Worm (Caenorhabditis elegans) whole organism, L4 larva: ENCODE data around the gene srh-142.
A peak's percentile ranks its signal among the peaks of the same experiment; 100 is the strongest.

Source experiments
- F26F4.8 ChIP-seq: fragments of 200-800 bp; sonication (Bioruptor generic); conservative IDR thresholded peaks from 2 replicates; pipeline ENCODE4 v1.3.6; 2022; ENCODE audit warnings: missing genetic modification characterization, missing compliant biosample characterization
- F44E2.7 ChIP-seq: fragments of 200-800 bp; sonication (Bioruptor generic); IDR thresholded peaks from 2 replicates; pipeline ENCODE4 v2.1.2; 2022; ENCODE audit warnings: missing genetic modification characterization, missing compliant biosample characterization
- R02D3.7 ChIP-seq: fragments of 150-350 bp; sonication (generic microtip); optimal IDR thresholded peaks from 3 replicates; lab custom pipeline; 2014; ENCODE audit warnings: missing biosample characterization, missing genetic modification characterization
- Y48G9A.11 ChIP-seq: fragments of 200-800 bp; sonication (Bioruptor generic); IDR thresholded peaks from 2 replicates; pipeline ENCODE4 v1.3.6; 2022; ENCODE audit warnings: missing genetic modification reagents, missing genetic modification characterization, missing compliant biosample characterization
- Y5F2A.4 ChIP-seq: fragments of 200-800 bp; sonication (Bioruptor generic); optimal IDR thresholded peaks from 2 replicates; lab custom pipeline; 2018; ENCODE audit warnings: mild to moderate bottlenecking, missing genetic modification characterization, missing compliant biosample characterization
- ZK337.2 ChIP-seq: fragments of 200-800 bp; sonication (Bioruptor generic); IDR thresholded peaks from 2 replicates; pipeline ENCODE4 v1.3.6; 2022; ENCODE audit warnings: missing genetic modification reagents, missing genetic modification characterization, missing compliant biosample characterization
- ama-1 ChIP-seq: fragments of 150-350 bp; optimal IDR thresholded peaks from 2 replicates; lab custom pipeline; 2014; ENCODE audit warnings: inconsistent platforms, mixed read lengths
- ceh-28 ChIP-seq: fragments of 150-350 bp; optimal IDR thresholded peaks from 2 replicates; lab custom pipeline; 2014; ENCODE audit warnings: missing biosample characterization, missing genetic modification reagents, missing genetic modification characterization
- ceh-32 ChIP-seq: sonication (generic microtip); optimal IDR thresholded peaks from 2 replicates; lab custom pipeline; 2016; ENCODE audit warnings: mild to moderate bottlenecking, missing genetic modification characterization, missing compliant biosample characterization; ENCODE audit not compliant: poor library complexity
- ctbp-1 ChIP-seq: fragments of 200-800 bp; sonication (Bioruptor generic); IDR thresholded peaks from 2 replicates; pipeline ENCODE4 v1.3.6; 2022; ENCODE audit warnings: missing genetic modification reagents, missing genetic modification characterization, missing compliant biosample characterization
- daf-12 ChIP-seq: fragments of 150-350 bp; optimal IDR thresholded peaks from 2 replicates; lab custom pipeline; 2014; ENCODE audit warnings: missing biosample characterization, missing genetic modification reagents, missing genetic modification characterization
- daf-16 ChIP-seq, 3 experiments: sonication (generic microtip); optimal IDR thresholded peaks; 2 replicates each; lab custom pipeline; 2016 to 2017; ENCODE audit warnings: missing genetic modification characterization in 3 of 3, missing genetic modification reagents in 3 of 3, mild to moderate bottlenecking in 2 of 3, missing compliant biosample characterization in 2 of 3, missing biosample characterization in 1 of 3, moderate library complexity in 1 of 3
- dmd-6 ChIP-seq: fragments of 200-800 bp; sonication (Bioruptor generic); IDR thresholded peaks from 2 replicates; pipeline ENCODE4 v1.3.6; 2022; ENCODE audit warnings: missing genetic modification reagents, missing genetic modification characterization, missing compliant biosample characterization
- dmd-8 ChIP-seq: fragments of 200-800 bp; sonication (Bioruptor generic); IDR thresholded peaks from 2 replicates; pipeline ENCODE4 v1.3.6; 2022; ENCODE audit warnings: missing genetic modification characterization, missing compliant biosample characterization
- dmd-9 ChIP-seq: fragments of 200-800 bp; sonication (Bioruptor generic); IDR thresholded peaks from 2 replicates; pipeline ENCODE4 v1.3.6; 2022; ENCODE audit warnings: missing genetic modification reagents, missing genetic modification characterization, missing compliant biosample characterization
- egl-43 ChIP-seq: fragments of 200-800 bp; sonication (Bioruptor generic); IDR thresholded peaks from 2 replicates; pipeline ENCODE4 v1.3.6; 2022; ENCODE audit warnings: missing genetic modification reagents, missing genetic modification characterization, missing compliant biosample characterization
- fkh-10 ChIP-seq: fragments of 150-350 bp; optimal IDR thresholded peaks from 2 replicates; lab custom pipeline; 2014; ENCODE audit warnings: missing biosample characterization, missing genetic modification reagents, missing genetic modification characterization
- gei-8 ChIP-seq: fragments of 200-800 bp; sonication (Bioruptor generic); optimal IDR thresholded peaks from 2 replicates; lab custom pipeline; 2018; ENCODE audit warnings: mild to moderate bottlenecking, missing genetic modification characterization, missing compliant biosample characterization
- hlh-11 ChIP-seq: fragments of 200-800 bp; sonication (Bioruptor generic); optimal IDR thresholded peaks from 2 replicates; lab custom pipeline; 2018; ENCODE audit warnings: mild to moderate bottlenecking, missing genetic modification characterization, missing compliant biosample characterization
- hlh-30 ChIP-seq: sonication (generic microtip); optimal IDR thresholded peaks from 2 replicates; lab custom pipeline; 2017; ENCODE audit warnings: antibody characterized with exemption, mild to moderate bottlenecking, missing genetic modification characterization, missing compliant biosample characterization; ENCODE audit not compliant: insufficient read depth
- hmg-1.1 ChIP-seq: fragments of 200-800 bp; sonication (Bioruptor generic); IDR thresholded peaks from 2 replicates; pipeline ENCODE4 v1.3.6; 2022; ENCODE audit warnings: missing genetic modification reagents, missing genetic modification characterization, missing compliant biosample characterization
- jun-1 ChIP-seq: fragments of 150-350 bp; optimal IDR thresholded peaks from 2 replicates; lab custom pipeline; 2014; ENCODE audit warnings: missing biosample characterization, missing genetic modification reagents, missing genetic modification characterization
- lin-29 ChIP-seq: fragments of 200-800 bp; sonication (Bioruptor generic); IDR thresholded peaks from 2 replicates; pipeline ENCODE4 v1.3.6; 2022; ENCODE audit warnings: missing genetic modification reagents, missing genetic modification characterization, missing compliant biosample characterization
- lir-3 ChIP-seq: sonication (generic microtip); optimal IDR thresholded peaks from 2 replicates; lab custom pipeline; 2016; ENCODE audit warnings: mild to moderate bottlenecking, missing genetic modification characterization, missing compliant biosample characterization
- mdl-1 ChIP-seq, 2 experiments: fragments of 150-350 bp in 1 of 2; sonication (generic microtip) in 1 of 2; optimal IDR thresholded peaks; 2 replicates each; lab custom pipeline; 2014 to 2017; ENCODE audit warnings: missing biosample characterization in 2 of 2, missing genetic modification characterization in 2 of 2
- mep-1 ChIP-seq: fragments of 150-350 bp; sonication (generic microtip); optimal IDR thresholded peaks from 3 replicates; lab custom pipeline; 2014; ENCODE audit warnings: missing biosample characterization, missing genetic modification characterization
- mes-2 ChIP-seq: sonication (generic microtip); optimal IDR thresholded peaks from 2 replicates; lab custom pipeline; 2016; ENCODE audit warnings: missing genotype, mild to moderate bottlenecking, missing genetic modification characterization, missing compliant biosample characterization; ENCODE audit not compliant: poor library complexity, severe bottlenecking
- nhr-11 ChIP-seq: fragments of 150-350 bp; optimal IDR thresholded peaks from 2 replicates; lab custom pipeline; 2014; ENCODE audit warnings: missing biosample characterization, missing genetic modification characterization
- nhr-237 ChIP-seq: sonication (generic microtip); optimal IDR thresholded peaks from 2 replicates; lab custom pipeline; 2017; ENCODE audit warnings: missing biosample characterization, missing genetic modification characterization
- nhr-28 ChIP-seq: fragments of 150-350 bp; optimal IDR thresholded peaks from 2 replicates; lab custom pipeline; 2014; ENCODE audit warnings: missing biosample characterization, missing genetic modification characterization
- nhr-42 ChIP-seq: fragments of 200-800 bp; sonication (Bioruptor generic); IDR thresholded peaks from 2 replicates; pipeline ENCODE4 v1.3.6; 2022; ENCODE audit warnings: missing genetic modification characterization, missing compliant biosample characterization
- nhr-48 ChIP-seq: sonication (generic microtip); optimal IDR thresholded peaks from 2 replicates; lab custom pipeline; 2016; ENCODE audit warnings: mild to moderate bottlenecking, missing genetic modification characterization, missing compliant biosample characterization
- nhr-76 ChIP-seq: fragments of 150-350 bp; optimal IDR thresholded peaks from 2 replicates; lab custom pipeline; 2014; ENCODE audit warnings: missing biosample characterization, missing genetic modification characterization
- nhr-77 ChIP-seq: fragments of 150-350 bp; optimal IDR thresholded peaks from 2 replicates; lab custom pipeline; 2014; ENCODE audit warnings: missing biosample characterization, missing genetic modification characterization
- php-3 ChIP-seq: fragments of 200-800 bp; sonication (Bioruptor generic); IDR thresholded peaks from 2 replicates; pipeline ENCODE4 v1.3.6; 2022; ENCODE audit warnings: missing genetic modification reagents, missing genetic modification characterization, missing compliant biosample characterization
- pqm-1 ChIP-seq: sonication (generic microtip); optimal IDR thresholded peaks from 2 replicates; lab custom pipeline; 2017; ENCODE audit warnings: missing biosample characterization, missing genetic modification characterization
- snpc-1.2 ChIP-seq: fragments of 200-800 bp; sonication (Bioruptor generic); IDR thresholded peaks from 2 replicates; pipeline ENCODE4 v1.3.6; 2022; ENCODE audit warnings: missing genetic modification reagents, missing genetic modification characterization, missing compliant biosample characterization
- spr-1 ChIP-seq: sonication (generic microtip); optimal IDR thresholded peaks from 2 replicates; lab custom pipeline; 2016; ENCODE audit warnings: mild to moderate bottlenecking, missing genetic modification characterization, missing compliant biosample characterization
- spr-3 ChIP-seq: fragments of 200-800 bp; sonication (Bioruptor generic); optimal IDR thresholded peaks from 2 replicates; lab custom pipeline; 2018; ENCODE audit warnings: mild to moderate bottlenecking, missing genetic modification characterization, missing compliant biosample characterization
- tag-97 ChIP-seq: fragments of 200-800 bp; sonication (Bioruptor generic); IDR thresholded peaks from 2 replicates; pipeline ENCODE4 v1.3.6; 2022; ENCODE audit warnings: missing genetic modification characterization, missing compliant biosample characterization
- unc-39 ChIP-seq: sonication (generic microtip); optimal IDR thresholded peaks from 2 replicates; lab custom pipeline; 2017; ENCODE audit warnings: missing biosample characterization, missing genetic modification characterization
- zip-11 ChIP-seq: fragments of 200-800 bp; sonication (Bioruptor generic); IDR thresholded peaks from 2 replicates; pipeline ENCODE4 v1.3.6; 2022; ENCODE audit warnings: missing genetic modification characterization, missing compliant biosample characterization
- ztf-11 ChIP-seq: fragments of 150-350 bp; optimal IDR thresholded peaks from 2 replicates; lab custom pipeline; 2014; ENCODE audit warnings: missing biosample characterization, missing genetic modification characterization

srh-142 gene

DNA sequence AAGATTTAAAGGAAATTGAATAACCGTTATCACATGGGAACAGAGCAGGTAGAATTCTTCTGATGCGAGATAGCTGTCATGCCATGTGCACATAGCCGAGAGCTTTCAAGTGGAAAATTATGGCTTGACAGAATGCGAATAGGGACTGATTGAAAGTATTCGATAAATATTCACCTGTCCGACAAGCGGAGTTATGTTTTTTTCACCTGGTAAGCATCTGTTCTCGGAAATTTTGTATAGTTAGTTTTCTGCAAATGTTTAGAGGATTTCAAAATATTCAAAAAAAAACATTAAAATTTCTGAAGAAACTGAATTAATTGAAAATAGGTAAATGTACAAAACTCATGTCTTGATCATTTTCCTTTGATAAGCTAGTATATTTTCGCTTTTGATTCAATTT, 36.7 kb upstream of the srh-142 start, which contains the start of gene srh-136:
TSS of gene srh-136 (minus strand) at position 93 of the 400 bp plus-strand sequence.
- TF ChIP-seq mes-2 (no peak), egl-43 (GFP tag; lab: Robert Waterston, UW) (no peak), zip-11 (GFP tag; lab: Robert Waterston, UW) (no peak), dmd-8 (GFP tag; lab: Robert Waterston, UW) (no peak), unc-39 (tag; lab: Kevin White, UChicago) (no peak), lir-3 (no peak), mdl-1 (tag; optimal IDR thresholded peaks at IDR 0.05; lab: Kevin White, UChicago) (no peak)
- TF ChIP-seq, all 104 proteins: peak for 0

DNA sequence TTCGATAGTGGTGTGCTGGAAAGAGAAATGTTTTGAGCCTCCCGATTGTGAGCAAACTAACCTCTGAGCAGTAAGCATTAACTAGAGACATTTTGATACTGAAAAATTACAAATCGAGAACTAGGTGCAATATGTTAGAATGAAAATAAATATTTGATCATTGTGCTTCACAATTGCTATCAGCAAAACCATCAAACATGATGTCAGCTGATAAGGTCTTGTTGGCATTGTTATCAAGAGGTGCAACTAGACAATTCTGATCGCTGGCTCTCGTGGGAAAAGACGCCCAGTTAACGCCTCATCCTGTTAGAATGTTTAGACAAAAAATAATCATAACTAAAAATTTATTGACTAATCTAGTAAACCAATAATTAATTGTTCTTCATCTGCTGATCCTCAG, 33.6 kb upstream of the srh-142 start, which contains the start of gene comt-2:
TSS of gene comt-2 (minus strand) at position 131 of the 400 bp plus-strand sequence.
- TF ChIP-seq daf-12 (tag; lab: Kevin White, UChicago) (no peak), ctbp-1 (no peak), php-3 (GFP tag; lab: Robert Waterston, UW) (0 out of 2 replicates have a peak, but pooled peaks have one; percentile 34), spr-3 (GFP tag; lab: Kevin White, UChicago) (no peak), nhr-48 (tag; lab: Kevin White, UChicago) (no peak), nhr-28 (tag; lab: Kevin White, UChicago) (peak; percentile 80), R02D3.7 (no peak), mdl-1 (tag; optimal IDR thresholded peaks at IDR 0.05; lab: Kevin White, UChicago) (no peak), dmd-9 (GFP tag; lab: Robert Waterston, UW) (no peak), F26F4.8 (GFP tag; lab: Robert Waterston, UW) (no peak), pqm-1 (tag; lab: Kevin White, UChicago) (peak; percentile 85), spr-1 (tag; lab: Kevin White, UChicago) (no peak), dmd-6 (GFP tag; lab: Robert Waterston, UW) (peak; percentile 80; the same call in 1 of the 2 replicates), nhr-77 (no peak), egl-43 (GFP tag; lab: Robert Waterston, UW) (no peak), F44E2.7 (no peak), hlh-11 (no peak), snpc-1.2 (GFP tag; lab: Robert Waterston, UW) (no peak), ZK337.2 (no peak), fkh-10 (no peak), ztf-11 (no peak), zip-11 (GFP tag; lab: Robert Waterston, UW) (no peak), nhr-11 (tag; lab: Kevin White, UChicago) (no peak), hlh-30 (tag; lab: Kevin White, UChicago) (no peak), ama-1 (lab: Kevin White, UChicago) (no peak), lin-29 (GFP tag; lab: Robert Waterston, UW) (no peak), Y5F2A.4 (GFP tag; lab: Kevin White, UChicago) (no peak), gei-8 (GFP tag; lab: Kevin White, UChicago) (no peak), Y48G9A.11 (no peak), mes-2 (no peak), mep-1 (no peak), daf-16 (GFP tag; optimal IDR thresholded peaks at IDR 0.05; lab: Kevin White, UChicago) (no peak), daf-16 (tag; optimal IDR thresholded peaks at IDR 0.05; lab: Kevin White, UChicago) (peak; percentile 75), ceh-32 (tag; lab: Kevin White, UChicago) (no peak), ceh-28 (no peak), nhr-237 (tag; lab: Kevin White, UChicago) (no peak)
- TF ChIP-seq, all 104 proteins: peak for 5

DNA sequence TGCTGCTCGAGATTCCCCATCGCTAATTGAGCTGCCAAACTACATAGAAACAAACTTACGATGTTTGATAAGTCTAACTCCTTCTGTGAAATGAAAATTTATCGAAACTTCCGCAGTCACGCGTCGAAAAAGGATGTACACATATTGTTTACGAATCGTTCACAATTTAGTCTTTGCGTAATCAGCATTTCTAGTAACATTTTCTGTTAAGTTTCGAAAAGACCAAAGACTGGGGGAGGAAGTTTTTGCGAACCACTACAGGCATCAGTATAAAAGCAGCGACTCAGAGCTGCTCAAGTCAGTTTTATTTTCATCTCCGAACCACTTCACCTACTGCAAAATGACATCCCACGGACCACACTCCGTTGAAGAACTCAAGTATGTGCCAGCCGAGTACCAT, 27.4 kb upstream of the srh-142 start, which contains the start of gene sqst-4:
TSS of gene sqst-4 (plus strand) at position 301 of the 400 bp plus-strand sequence.
- TF ChIP-seq Y48G9A.11, result no peak
- TF ChIP-seq nhr-42, result no peak
- TF ChIP-seq jun-1 (tag; lab: Kevin White, UChicago), result no peak
- TF ChIP-seq F44E2.7, result no peak
- TF ChIP-seq nhr-76 (tag; lab: Kevin White, UChicago), result no peak
- TF ChIP-seq tag-97 (GFP tag; lab: Robert Waterston, UW), result no peak
- TF ChIP-seq mes-2, result no peak
- no peak for TF ChIP-seq hmg-1.1
